Worm (Caenorhabditis elegans) whole organism, L4 larva: ENCODE measurements around the gene K02A6.3.

ENCODE experiments used
- F10B5.3 ChIP-seq: sonication (generic microtip); optimal IDR thresholded peaks from 2 replicates; lab custom pipeline; 2016; ENCODE audit warnings: mild to moderate bottlenecking, missing genetic modification characterization, missing compliant biosample characterization
- F44E2.7 ChIP-seq: fragments of 200-800 bp; sonication (Bioruptor generic); IDR thresholded peaks from 2 replicates; pipeline ENCODE4 v2.1.2; 2022; ENCODE audit warnings: missing genetic modification characterization, missing compliant biosample characterization
- R02D3.7 ChIP-seq: fragments of 150-350 bp; sonication (generic microtip); optimal IDR thresholded peaks from 3 replicates; lab custom pipeline; 2014; ENCODE audit warnings: missing biosample characterization, missing genetic modification characterization
- T26A8.4 ChIP-seq: fragments of 200-800 bp; sonication (Bioruptor generic); IDR thresholded peaks from 2 replicates; pipeline ENCODE4 v1.3.6; 2022; ENCODE audit warnings: missing genetic modification characterization, missing compliant biosample characterization
- Y105C5A.15 ChIP-seq: fragments of 200-800 bp; sonication (Bioruptor generic); IDR thresholded peaks from 2 replicates; pipeline ENCODE4 v1.3.6; 2022; ENCODE audit warnings: missing genetic modification characterization, missing compliant biosample characterization
- Y48G9A.11 ChIP-seq: fragments of 200-800 bp; sonication (Bioruptor generic); IDR thresholded peaks from 2 replicates; pipeline ENCODE4 v1.3.6; 2022; ENCODE audit warnings: missing genetic modification reagents, missing genetic modification characterization, missing compliant biosample characterization
- Y75B8A.6 ChIP-seq: fragments of 200-800 bp; sonication (Bioruptor generic); IDR thresholded peaks from 2 replicates; pipeline ENCODE4 v1.3.6; 2022; ENCODE audit warnings: missing genetic modification reagents, missing genetic modification characterization, missing compliant biosample characterization
- aly-2 ChIP-seq: sonication (generic microtip); optimal IDR thresholded peaks from 2 replicates; lab custom pipeline; 2018; ENCODE audit warnings: missing biosample characterization, missing genetic modification characterization
- ama-1 ChIP-seq: fragments of 150-350 bp; optimal IDR thresholded peaks from 2 replicates; lab custom pipeline; 2014; ENCODE audit warnings: inconsistent platforms, mixed read lengths
- arid-1 ChIP-seq: fragments of 200-800 bp; sonication (Bioruptor generic); conservative IDR thresholded peaks from 2 replicates; pipeline ENCODE4 v1.3.6; 2022; ENCODE audit warnings: missing genetic modification reagents, missing genetic modification characterization, missing compliant biosample characterization
- ceh-28 ChIP-seq: fragments of 150-350 bp; optimal IDR thresholded peaks from 2 replicates; lab custom pipeline; 2014; ENCODE audit warnings: missing biosample characterization, missing genetic modification reagents, missing genetic modification characterization
- daf-16 ChIP-seq, 3 experiments: sonication (generic microtip); optimal IDR thresholded peaks; 2 replicates each; lab custom pipeline; 2016 to 2017; ENCODE audit warnings: missing genetic modification characterization in 3 of 3, missing genetic modification reagents in 3 of 3, mild to moderate bottlenecking in 2 of 3, missing compliant biosample characterization in 2 of 3, missing biosample characterization in 1 of 3, moderate library complexity in 1 of 3
- dmd-6 ChIP-seq: fragments of 200-800 bp; sonication (Bioruptor generic); IDR thresholded peaks from 2 replicates; pipeline ENCODE4 v1.3.6; 2022; ENCODE audit warnings: missing genetic modification reagents, missing genetic modification characterization, missing compliant biosample characterization
- dmd-9 ChIP-seq: fragments of 200-800 bp; sonication (Bioruptor generic); IDR thresholded peaks from 2 replicates; pipeline ENCODE4 v1.3.6; 2022; ENCODE audit warnings: missing genetic modification reagents, missing genetic modification characterization, missing compliant biosample characterization
- duxl-1 ChIP-seq: sonication (generic microtip); optimal IDR thresholded peaks from 2 replicates; lab custom pipeline; 2016; ENCODE audit warnings: mild to moderate bottlenecking, missing genetic modification characterization, moderate library complexity, missing compliant biosample characterization; ENCODE audit not compliant: poor library complexity
- dve-1 ChIP-seq: sonication (generic microtip); optimal IDR thresholded peaks from 2 replicates; lab custom pipeline; 2017; ENCODE audit warnings: antibody characterized with exemption, mild to moderate bottlenecking, missing genetic modification characterization, missing compliant biosample characterization; ENCODE audit not compliant: insufficient read depth
- egl-43 ChIP-seq: fragments of 200-800 bp; sonication (Bioruptor generic); IDR thresholded peaks from 2 replicates; pipeline ENCODE4 v1.3.6; 2022; ENCODE audit warnings: missing genetic modification reagents, missing genetic modification characterization, missing compliant biosample characterization
- hif-1 ChIP-seq, 2 experiments: sonication (generic microtip); optimal IDR thresholded peaks; 2 replicates each; lab custom pipeline; 2016 to 2017; ENCODE audit warnings: missing compliant biosample characterization in 2 of 2, missing genetic modification characterization in 2 of 2, missing genetic modification reagents in 2 of 2, missing genotype in 2 of 2, mild to moderate bottlenecking in 1 of 2
- hlh-11 ChIP-seq: fragments of 200-800 bp; sonication (Bioruptor generic); optimal IDR thresholded peaks from 2 replicates; lab custom pipeline; 2018; ENCODE audit warnings: mild to moderate bottlenecking, missing genetic modification characterization, missing compliant biosample characterization
- hlh-30 ChIP-seq: sonication (generic microtip); optimal IDR thresholded peaks from 2 replicates; lab custom pipeline; 2017; ENCODE audit warnings: antibody characterized with exemption, mild to moderate bottlenecking, missing genetic modification characterization, missing compliant biosample characterization; ENCODE audit not compliant: insufficient read depth
- jun-1 ChIP-seq: fragments of 150-350 bp; optimal IDR thresholded peaks from 2 replicates; lab custom pipeline; 2014; ENCODE audit warnings: missing biosample characterization, missing genetic modification reagents, missing genetic modification characterization
- lim-7 ChIP-seq: fragments of 200-800 bp; sonication (Bioruptor generic); IDR thresholded peaks from 2 replicates; pipeline ENCODE4 v1.3.6; 2022; ENCODE audit warnings: missing genetic modification characterization, missing compliant biosample characterization
- lin-1 ChIP-seq: fragments of 200-800 bp; sonication (Bioruptor generic); IDR thresholded peaks from 2 replicates; pipeline ENCODE4 v1.3.6; 2022; ENCODE audit warnings: missing genetic modification reagents, missing genetic modification characterization, missing compliant biosample characterization
- lin-39 ChIP-seq: fragments of 150-350 bp; optimal IDR thresholded peaks from 2 replicates; lab custom pipeline; 2014; ENCODE audit warnings: missing biosample characterization, missing genetic modification reagents, missing genetic modification characterization
- madf-9 ChIP-seq: fragments of 200-800 bp; sonication (Bioruptor generic); conservative IDR thresholded peaks from 2 replicates; pipeline ENCODE4 v1.3.6; 2022; ENCODE audit warnings: missing genetic modification reagents, missing genetic modification characterization, missing compliant biosample characterization
- mdl-1 ChIP-seq, 2 experiments: fragments of 150-350 bp in 1 of 2; sonication (generic microtip) in 1 of 2; optimal IDR thresholded peaks; 2 replicates each; lab custom pipeline; 2014 to 2017; ENCODE audit warnings: missing biosample characterization in 2 of 2, missing genetic modification characterization in 2 of 2
- mdt-29 ChIP-seq: fragments of 200-800 bp; sonication (Bioruptor generic); IDR thresholded peaks from 2 replicates; pipeline ENCODE4 v1.3.6; 2022; ENCODE audit warnings: missing genetic modification reagents, missing genetic modification characterization, missing compliant biosample characterization
- nhr-237 ChIP-seq: sonication (generic microtip); optimal IDR thresholded peaks from 2 replicates; lab custom pipeline; 2017; ENCODE audit warnings: missing biosample characterization, missing genetic modification characterization
- nhr-28 ChIP-seq: fragments of 150-350 bp; optimal IDR thresholded peaks from 2 replicates; lab custom pipeline; 2014; ENCODE audit warnings: missing biosample characterization, missing genetic modification characterization
- nhr-48 ChIP-seq: sonication (generic microtip); optimal IDR thresholded peaks from 2 replicates; lab custom pipeline; 2016; ENCODE audit warnings: mild to moderate bottlenecking, missing genetic modification characterization, missing compliant biosample characterization
- nhr-76 ChIP-seq: fragments of 150-350 bp; optimal IDR thresholded peaks from 2 replicates; lab custom pipeline; 2014; ENCODE audit warnings: missing biosample characterization, missing genetic modification characterization
- nhr-77 ChIP-seq: fragments of 150-350 bp; optimal IDR thresholded peaks from 2 replicates; lab custom pipeline; 2014; ENCODE audit warnings: missing biosample characterization, missing genetic modification characterization
- pha-4 ChIP-seq, 2 experiments: fragments of 150-350 bp in 1 of 2; fragments of 200-800 bp in 1 of 2; sonication (Bioruptor generic) in 1 of 2; IDR thresholded peaks in 1 of 2; optimal IDR thresholded peaks in 1 of 2; 2 replicates each; pipeline versions ENCODE4 v1.3.6 to Lab custom; 2014 to 2022; ENCODE audit warnings: missing genetic modification characterization in 2 of 2, missing genetic modification reagents in 2 of 2, missing biosample characterization in 1 of 2, missing compliant biosample characterization in 1 of 2
- php-3 ChIP-seq: fragments of 200-800 bp; sonication (Bioruptor generic); IDR thresholded peaks from 2 replicates; pipeline ENCODE4 v1.3.6; 2022; ENCODE audit warnings: missing genetic modification reagents, missing genetic modification characterization, missing compliant biosample characterization
- pqm-1 ChIP-seq: sonication (generic microtip); optimal IDR thresholded peaks from 2 replicates; lab custom pipeline; 2017; ENCODE audit warnings: missing biosample characterization, missing genetic modification characterization
- saeg-2 ChIP-seq: fragments of 200-800 bp; sonication (Bioruptor generic); IDR thresholded peaks from 2 replicates; pipeline ENCODE4 v1.3.6; 2022; ENCODE audit warnings: missing genetic modification reagents, missing genetic modification characterization, missing compliant biosample characterization
- set-16 ChIP-seq: fragments of 200-800 bp; sonication (Bioruptor generic); IDR thresholded peaks from 2 replicates; pipeline ENCODE4 v1.3.6; 2022; ENCODE audit warnings: missing genetic modification reagents, missing genetic modification characterization, missing compliant biosample characterization
- skn-1 ChIP-seq: fragments of 150-350 bp; optimal IDR thresholded peaks from 2 replicates; lab custom pipeline; 2014; ENCODE audit warnings: missing biosample characterization, missing genetic modification characterization
- spr-3 ChIP-seq: fragments of 200-800 bp; sonication (Bioruptor generic); optimal IDR thresholded peaks from 2 replicates; lab custom pipeline; 2018; ENCODE audit warnings: mild to moderate bottlenecking, missing genetic modification characterization, missing compliant biosample characterization
- tag-97 ChIP-seq: fragments of 200-800 bp; sonication (Bioruptor generic); IDR thresholded peaks from 2 replicates; pipeline ENCODE4 v1.3.6; 2022; ENCODE audit warnings: missing genetic modification characterization, missing compliant biosample characterization
- tra-1 ChIP-seq: fragments of 200-800 bp; sonication (Bioruptor generic); IDR thresholded peaks from 2 replicates; pipeline ENCODE4 v1.3.6; 2022; ENCODE audit warnings: missing genetic modification reagents, missing genetic modification characterization, missing compliant biosample characterization
- unc-130 ChIP-seq: sonication (generic microtip); optimal IDR thresholded peaks from 2 replicates; lab custom pipeline; 2016; ENCODE audit warnings: missing genetic modification reagents, missing genetic modification characterization, missing compliant biosample characterization
- unc-62 ChIP-seq, 3 experiments: fragments of 150-350 bp in 1 of 3; sonication (generic microtip); optimal IDR thresholded peaks in 2 of 3; peaks in 1 of 3; 1 replicate in 1 of 3; 2 replicates in 2 of 3; lab custom pipeline; 2014 to 2017; ENCODE audit warnings: missing biosample characterization in 3 of 3, missing genetic modification characterization in 3 of 3, missing genetic modification reagents in 3 of 3, missing genotype in 1 of 3
- zip-11 ChIP-seq: fragments of 200-800 bp; sonication (Bioruptor generic); IDR thresholded peaks from 2 replicates; pipeline ENCODE4 v1.3.6; 2022; ENCODE audit warnings: missing genetic modification characterization, missing compliant biosample characterization
- ztf-11 ChIP-seq: fragments of 150-350 bp; optimal IDR thresholded peaks from 2 replicates; lab custom pipeline; 2014; ENCODE audit warnings: missing biosample characterization, missing genetic modification characterization
- ztf-7 ChIP-seq: fragments of 150-350 bp; optimal IDR thresholded peaks from 2 replicates; lab custom pipeline; 2014; ENCODE audit warnings: missing biosample characterization, missing genetic modification characterization

Gene K02A6.3

DNA sequence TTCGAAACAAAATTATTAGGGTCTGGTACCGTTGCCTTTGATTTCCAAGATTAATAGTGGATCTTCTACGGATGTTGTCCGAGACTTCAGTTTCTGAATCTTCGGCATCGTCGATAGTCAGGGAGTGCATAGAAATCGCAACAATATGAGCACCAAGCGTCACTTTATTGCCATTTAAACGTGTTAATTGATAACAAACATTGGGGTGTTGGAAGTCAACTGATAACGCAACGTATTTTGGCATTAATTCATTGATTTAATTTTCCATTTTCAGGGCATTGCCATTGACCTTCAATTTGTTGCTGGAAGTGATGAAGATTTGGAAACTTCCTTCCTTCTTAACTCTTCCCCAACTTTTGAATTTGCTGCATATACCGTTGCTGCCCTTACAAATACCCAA is 14.4 kb upstream of the K02A6.3 start, which contains the start of gene kqt-2:
TSS of gene kqt-2 (minus strand) at position 244 of the 400 bp plus-strand sequence.
- peak; percentile 43 for TF ChIP-seq nhr-28 (tag; lab: Kevin White, UChicago)
- TF ChIP-seq php-3 (GFP tag; lab: Robert Waterston, UW) = peak; percentile 21; the same call in 1 of the 2 replicates
- TF ChIP-seq mdt-29 (GFP tag; lab: Robert Waterston, UW) = no peak
- peak; percentile 67 for TF ChIP-seq dmd-6
- no peak for TF ChIP-seq zip-11 (GFP tag; lab: Robert Waterston, UW)
- peak; percentile 38 for TF ChIP-seq pqm-1 (tag; lab: Kevin White, UChicago)
- TF ChIP-seq nhr-48 (tag; lab: Kevin White, UChicago) = no peak
- TF ChIP-seq daf-16 (GFP tag; optimal IDR thresholded peaks at IDR 0.05; lab: Kevin White, UChicago) = no peak
- TF ChIP-seq daf-16 (tag; optimal IDR thresholded peaks at IDR 0.05; lab: Kevin White, UChicago) = peak; percentile 75
- no peak for TF ChIP-seq saeg-2 (GFP tag; lab: Robert Waterston, UW)
- peak; percentile 68 for TF ChIP-seq dve-1
- peak; percentile 36 for TF ChIP-seq nhr-77 (tag; lab: Kevin White, UChicago)
- TF ChIP-seq hlh-11 (tag; lab: Kevin White, UChicago) = peak; percentile 23
- no peak for TF ChIP-seq aly-2 (tag; lab: Kevin White, UChicago)
- TF ChIP-seq unc-130 (GFP tag; lab: Kevin White, UChicago) = no peak

DNA sequence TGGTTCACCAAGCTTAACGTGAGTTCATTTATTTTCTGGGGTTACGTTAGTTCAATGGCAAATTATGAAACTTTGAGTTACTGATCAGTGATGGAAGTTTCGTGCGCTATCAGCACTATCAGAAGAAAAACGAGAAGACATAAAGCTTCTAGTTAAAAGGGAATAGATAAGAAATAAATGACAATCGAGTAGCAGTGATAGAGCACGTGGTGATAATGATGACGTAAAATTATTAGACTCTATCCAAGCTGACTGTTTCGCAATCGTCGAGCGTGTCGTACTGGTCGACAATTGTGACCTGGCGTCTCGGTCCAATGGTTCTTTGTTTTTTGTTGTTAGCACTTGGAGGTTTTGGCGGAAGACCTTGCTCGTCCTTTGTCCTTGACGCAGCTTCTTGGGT is 11.4 kb upstream of the K02A6.3 start:
- TF ChIP-seq hlh-30 (tag; lab: Kevin White, UChicago) = peak; percentile 24
- TF ChIP-seq mdt-29 (GFP tag; lab: Robert Waterston, UW) = no peak
- no peak for TF ChIP-seq Y105C5A.15
- TF ChIP-seq Y48G9A.11 (GFP tag; lab: Robert Waterston, UW) = no peak
- TF ChIP-seq spr-3 (GFP tag; lab: Kevin White, UChicago) = no peak
- TF ChIP-seq ztf-11 (tag; lab: Kevin White, UChicago) = no peak
- TF ChIP-seq nhr-77 (tag; lab: Kevin White, UChicago) = peak; percentile 67
- no peak for TF ChIP-seq jun-1
- no peak for TF ChIP-seq pha-4 (GFP tag; IDR thresholded peaks at IDR 0.05; lab: Robert Waterston, UW)
- TF ChIP-seq pha-4 (tag; optimal IDR thresholded peaks at IDR 0.05; lab: Kevin White, UChicago) = no peak
- TF ChIP-seq unc-62 (GFP tag; optimal IDR thresholded peaks at IDR 0.05 in 1 of 2; lab: Kevin White, UChicago) = no peak
- TF ChIP-seq unc-62 (tag; optimal IDR thresholded peaks at IDR 0.05; lab: Kevin White, UChicago) = no peak
- no peak for TF ChIP-seq lim-7 (GFP tag; lab: Robert Waterston, UW)
- TF ChIP-seq set-16 (GFP tag; lab: Robert Waterston, UW) = no peak
- no peak for TF ChIP-seq skn-1 (tag; lab: Kevin White, UChicago)
- TF ChIP-seq duxl-1 = no peak
- TF ChIP-seq Y75B8A.6 = no peak
- no peak for TF ChIP-seq aly-2 (tag; lab: Kevin White, UChicago)
- no peak for TF ChIP-seq nhr-237 (tag; lab: Kevin White, UChicago)
- 0 out of 2 replicates have a peak, but pooled peaks have one; percentile 19 for TF ChIP-seq madf-9
- TF ChIP-seq F10B5.3 = no peak
- TF ChIP-seq lin-1 (GFP tag; lab: Robert Waterston, UW) = peak; percentile 64; the same call in 1 of the 2 replicates
- TF ChIP-seq ama-1 = no peak
- TF ChIP-seq R02D3.7 (tag; lab: Kevin White, UChicago) = no peak
- TF ChIP-seq T26A8.4 (GFP tag; lab: Robert Waterston, UW) = no peak; the same call in 1 of the 2 replicates
- TF ChIP-seq arid-1 (GFP tag; lab: Robert Waterston, UW) = no peak
- TF ChIP-seq tag-97 (GFP tag; lab: Robert Waterston, UW) = no peak
- TF ChIP-seq hif-1 (tag; optimal IDR thresholded peaks at IDR 0.05; lab: Kevin White, UChicago) = peak in 1 of 2 experiments; percentile 33
- no peak for TF ChIP-seq daf-16 (GFP tag; optimal IDR thresholded peaks at IDR 0.05; lab: Kevin White, UChicago)
- TF ChIP-seq daf-16 (tag; optimal IDR thresholded peaks at IDR 0.05; lab: Kevin White, UChicago) = peak; percentile 85
- peak; percentile 80 for TF ChIP-seq nhr-28 (tag; lab: Kevin White, UChicago)
- TF ChIP-seq dmd-9 (GFP tag; lab: Robert Waterston, UW) = no peak
- TF ChIP-seq egl-43 = no peak
- peak; percentile 87 for TF ChIP-seq tra-1
- TF ChIP-seq lin-39 = no peak
- TF ChIP-seq nhr-76 (tag; lab: Kevin White, UChicago) = no peak
- peak; percentile 82 for TF ChIP-seq pqm-1 (tag; lab: Kevin White, UChicago)
- no peak for TF ChIP-seq F44E2.7 (GFP tag; lab: Robert Waterston, UW)
- TF ChIP-seq ztf-7 (tag; lab: Kevin White, UChicago) = no peak
- TF ChIP-seq mdl-1 (tag; optimal IDR thresholded peaks at IDR 0.05; lab: Kevin White, UChicago) = peak; percentile 34 to 86
- no peak for TF ChIP-seq ceh-28 (tag; lab: Kevin White, UChicago)
- peak; percentile 75 for TF ChIP-seq hlh-11 (tag; lab: Kevin White, UChicago)
